Fruit fly (Drosophila melanogaster) whole organism, prepupa: ENCODE data around the gene Ptpa.

ENCODE experiments used
- Blimp-1 ChIP-seq: fragments of 200-800 bp; sonication (Bioruptor generic); optimal IDR thresholded peaks from 3 replicates; lab custom pipeline; 2017; ENCODE audit warnings: missing biosample characterization, missing genetic modification characterization, mild to moderate bottlenecking, moderate library complexity, missing genetic modification reagents
- CG10631 ChIP-seq: fragments of 200-800 bp; sonication (Bioruptor generic); optimal IDR thresholded peaks from 2 replicates; lab custom pipeline; 2016; ENCODE audit warnings: missing biosample characterization, missing genetic modification characterization
- CG10669 ChIP-seq: fragments of 200-800 bp; sonication (Bioruptor generic); optimal IDR thresholded peaks from 3 replicates; lab custom pipeline; 2018; ENCODE audit warnings: missing biosample characterization, mild to moderate bottlenecking, missing genetic modification characterization, moderate library complexity
- CG11294 ChIP-seq: fragments of 200-800 bp; sonication (Bioruptor generic); IDR thresholded peaks from 2 replicates; pipeline ENCODE4 v1.3.6; 2022; ENCODE audit warnings: missing biosample characterization, missing genetic modification characterization
- CG11762 ChIP-seq: fragments of 200-800 bp; sonication (Bioruptor generic); optimal IDR thresholded peaks from 3 replicates; lab custom pipeline; 2016; ENCODE audit warnings: missing biosample characterization, missing genetic modification characterization; ENCODE audit not compliant: insufficient read depth
- CG11902 ChIP-seq: fragments of 200-800 bp; sonication (Bioruptor generic); optimal IDR thresholded peaks from 3 replicates; lab custom pipeline; 2016; ENCODE audit warnings: missing biosample characterization, missing genetic modification characterization
- CG15336 ChIP-seq: fragments of 200-800 bp; sonication (Bioruptor generic); IDR thresholded peaks from 2 replicates; pipeline ENCODE4 v1.3.6; 2022; ENCODE audit warnings: missing biosample characterization, missing genetic modification characterization
- CG1621 ChIP-seq: fragments of 200-800 bp; sonication (Bioruptor generic); optimal IDR thresholded peaks from 3 replicates; lab custom pipeline; 2018; ENCODE audit warnings: missing biosample characterization, mild to moderate bottlenecking, missing genetic modification characterization
- CG16779 ChIP-seq: fragments of 200-800 bp; sonication (Bioruptor generic); optimal IDR thresholded peaks from 3 replicates; lab custom pipeline; 2017; ENCODE audit warnings: missing biosample characterization, mild to moderate bottlenecking, missing genetic modification characterization
- CG3032 ChIP-seq: fragments of 200-800 bp; optimal IDR thresholded peaks from 2 replicates; lab custom pipeline; 2019; ENCODE audit warnings: missing biosample characterization, mild to moderate bottlenecking, missing genetic modification characterization, moderate library complexity
- CG31627 ChIP-seq: fragments of 200-800 bp; sonication (Bioruptor generic); optimal IDR thresholded peaks from 3 replicates; lab custom pipeline; 2016; ENCODE audit warnings: missing biosample characterization, missing genetic modification characterization
- CG32006 ChIP-seq: fragments of 200-800 bp; sonication (Bioruptor generic); optimal IDR thresholded peaks from 3 replicates; lab custom pipeline; 2017; ENCODE audit warnings: missing biosample characterization, mild to moderate bottlenecking, missing genetic modification characterization
- CG3919 ChIP-seq: fragments of 200-800 bp; sonication (Bioruptor generic); optimal IDR thresholded peaks from 3 replicates; lab custom pipeline; 2016; ENCODE audit warnings: missing biosample characterization, missing genetic modification characterization
- CG4318 ChIP-seq: fragments of 200-800 bp; sonication (Bioruptor generic); optimal IDR thresholded peaks from 3 replicates; lab custom pipeline; 2017; ENCODE audit warnings: missing biosample characterization, mild to moderate bottlenecking, missing genetic modification characterization
- CG6163 ChIP-seq: fragments of 200-800 bp; sonication (Bioruptor generic); IDR thresholded peaks from 3 replicates; pipeline ENCODE4 v1.3.6; 2022; ENCODE audit warnings: missing biosample characterization, missing genetic modification characterization
- CG6276 ChIP-seq: fragments of 200-800 bp; sonication (Bioruptor generic); optimal IDR thresholded peaks from 2 replicates; lab custom pipeline; 2017; ENCODE audit warnings: missing biosample characterization, mild to moderate bottlenecking, missing genetic modification characterization
- CG6792 ChIP-seq: fragments of 200-800 bp; sonication (Bioruptor generic); optimal IDR thresholded peaks from 3 replicates; lab custom pipeline; 2016; ENCODE audit warnings: missing biosample characterization, missing genetic modification characterization
- CG6808 ChIP-seq: fragments of 200-800 bp; sonication (Bioruptor generic); optimal IDR thresholded peaks from 3 replicates; lab custom pipeline; 2017; ENCODE audit warnings: missing biosample characterization, missing genetic modification characterization, mild to moderate bottlenecking, moderate library complexity, missing genetic modification reagents
- CG6854 ChIP-seq: fragments of 200-800 bp; sonication (Bioruptor generic); optimal IDR thresholded peaks from 2 replicates; lab custom pipeline; 2017; ENCODE audit warnings: missing biosample characterization, mild to moderate bottlenecking, missing genetic modification characterization
- CG7368 ChIP-seq: fragments of 200-800 bp; sonication (Bioruptor generic); optimal IDR thresholded peaks from 3 replicates; lab custom pipeline; 2016; ENCODE audit warnings: missing biosample characterization, missing genetic modification characterization
- CG8119 ChIP-seq: fragments of 200-800 bp; sonication (Bioruptor generic); IDR thresholded peaks from 3 replicates; pipeline ENCODE4 v1.3.6; 2022; ENCODE audit warnings: missing biosample characterization, missing genetic modification characterization
- CG8319 ChIP-seq: fragments of 200-800 bp; sonication (Bioruptor generic); optimal IDR thresholded peaks from 3 replicates; lab custom pipeline; 2016; ENCODE audit warnings: missing biosample characterization, missing genetic modification characterization
- CG8632 ChIP-seq: fragments of 200-800 bp; sonication (Bioruptor generic); optimal IDR thresholded peaks from 3 replicates; lab custom pipeline; 2016; ENCODE audit warnings: missing biosample characterization, missing genetic modification characterization
- CG9139 ChIP-seq: fragments of 200-800 bp; sonication (Bioruptor generic); optimal IDR thresholded peaks from 3 replicates; lab custom pipeline; 2017; ENCODE audit warnings: missing biosample characterization, mild to moderate bottlenecking, missing genetic modification characterization
- Eip75B ChIP-seq: fragments of 200-800 bp; sonication (Bioruptor generic); optimal IDR thresholded peaks from 3 replicates; lab custom pipeline; 2016; ENCODE audit warnings: missing biosample characterization, missing genetic modification characterization
- Eip78C ChIP-seq: fragments of 200-800 bp; sonication (Bioruptor generic); peaks from one replicate; lab custom pipeline; 2016; ENCODE audit warnings: missing biosample characterization, missing genetic modification characterization
- Eip93F ChIP-seq: fragments of 200-800 bp; sonication (Bioruptor generic); optimal IDR thresholded peaks from 2 replicates; lab custom pipeline; 2016; ENCODE audit warnings: missing biosample characterization, mild to moderate bottlenecking, missing genetic modification characterization
- Ets21C ChIP-seq: fragments of 200-800 bp; sonication (Bioruptor generic); optimal IDR thresholded peaks from 3 replicates; lab custom pipeline; 2016; ENCODE audit warnings: missing biosample characterization, missing genetic modification characterization
- Ets96B ChIP-seq: fragments of 200-800 bp; optimal IDR thresholded peaks from 2 replicates; lab custom pipeline; 2019; ENCODE audit warnings: missing biosample characterization, mild to moderate bottlenecking, missing genetic modification characterization, moderate library complexity
- Gug ChIP-seq: fragments of 200-800 bp; sonication (Bioruptor generic); IDR thresholded peaks from 2 replicates; pipeline ENCODE4 v1.3.6; 2022; ENCODE audit warnings: missing biosample characterization, missing genetic modification characterization
- Hr38 ChIP-seq: sonication (Bioruptor generic); optimal IDR thresholded peaks from 2 replicates; lab custom pipeline; 2016; ENCODE audit warnings: missing biosample characterization, missing genetic modification characterization
- Hr4 ChIP-seq: fragments of 200-800 bp; sonication (Bioruptor generic); optimal IDR thresholded peaks from 3 replicates; lab custom pipeline; 2016; ENCODE audit warnings: missing biosample characterization, missing genetic modification characterization
- Lpt ChIP-seq: fragments of 200-800 bp; sonication (Bioruptor generic); optimal IDR thresholded peaks from 3 replicates; lab custom pipeline; 2016; ENCODE audit warnings: missing biosample characterization, missing genetic modification characterization
- Met ChIP-seq: fragments of 200-800 bp; sonication (Bioruptor generic); optimal IDR thresholded peaks from 3 replicates; lab custom pipeline; 2016; ENCODE audit warnings: missing biosample characterization, missing genetic modification characterization
- Smox ChIP-seq: fragments of 200-800 bp; sonication (Bioruptor generic); optimal IDR thresholded peaks from 3 replicates; lab custom pipeline; 2016; ENCODE audit warnings: missing biosample characterization, missing genetic modification characterization
- Sox102F ChIP-seq: fragments of 200-800 bp; sonication (Bioruptor generic); optimal IDR thresholded peaks from 2 replicates; lab custom pipeline; 2016; ENCODE audit warnings: missing biosample characterization, mild to moderate bottlenecking, missing genetic modification characterization
- Sox14 ChIP-seq: fragments of 200-800 bp; sonication (Bioruptor generic); optimal IDR thresholded peaks from 3 replicates; lab custom pipeline; 2016; ENCODE audit warnings: missing biosample characterization, missing genetic modification characterization
- Sox15 ChIP-seq: fragments of 200-800 bp; sonication (Bioruptor generic); optimal IDR thresholded peaks from 3 replicates; lab custom pipeline; 2016; ENCODE audit warnings: missing biosample characterization, missing genetic modification characterization
- achi ChIP-seq: fragments of 200-800 bp; sonication (Bioruptor generic); optimal IDR thresholded peaks from 3 replicates; lab custom pipeline; 2016; ENCODE audit warnings: missing biosample characterization, missing genetic modification characterization
- acj6 ChIP-seq: fragments of 200-800 bp; sonication (Bioruptor generic); optimal IDR thresholded peaks from 3 replicates; lab custom pipeline; 2016; ENCODE audit warnings: missing biosample characterization, missing genetic modification characterization
- dac ChIP-seq: fragments of 200-800 bp; sonication (Bioruptor generic); optimal IDR thresholded peaks from 2 replicates; lab custom pipeline; 2017; ENCODE audit warnings: missing biosample characterization, mild to moderate bottlenecking, missing genetic modification characterization
- eg ChIP-seq: fragments of 200-800 bp; sonication (Bioruptor generic); IDR thresholded peaks from 3 replicates; pipeline ENCODE4 v1.3.6; 2022; ENCODE audit warnings: missing biosample characterization, missing genetic modification characterization
- fd59A ChIP-seq: fragments of 200-800 bp; sonication (Bioruptor generic); optimal IDR thresholded peaks from 2 replicates; lab custom pipeline; 2017; ENCODE audit warnings: missing biosample characterization, mild to moderate bottlenecking, missing genetic modification characterization, missing genetic modification reagents
- fd85E ChIP-seq: fragments of 200-800 bp; sonication (Bioruptor generic); optimal IDR thresholded peaks from 3 replicates; lab custom pipeline; 2016; ENCODE audit warnings: missing biosample characterization, missing genetic modification characterization
- net ChIP-seq: fragments of 200-800 bp; sonication (Bioruptor generic); optimal IDR thresholded peaks from 3 replicates; lab custom pipeline; 2016; ENCODE audit warnings: missing biosample characterization, missing genetic modification characterization
- pdm3 ChIP-seq: fragments of 200-800 bp; sonication (Bioruptor generic); optimal IDR thresholded peaks from 3 replicates; lab custom pipeline; 2016; ENCODE audit warnings: missing biosample characterization, missing genetic modification characterization
- salr ChIP-seq, 2 experiments: fragments of 200-800 bp; sonication (Bioruptor generic); optimal IDR thresholded peaks; 3 replicates each; lab custom pipeline; 2016 to 2018; ENCODE audit warnings: missing biosample characterization in 2 of 2, missing genetic modification characterization in 2 of 2, mild to moderate bottlenecking in 1 of 2
- spab ChIP-seq: fragments of 200-800 bp; sonication (Bioruptor generic); optimal IDR thresholded peaks from 2 replicates; lab custom pipeline; 2017; ENCODE audit warnings: missing biosample characterization, mild to moderate bottlenecking, missing genetic modification characterization, missing genetic modification reagents
- ss ChIP-seq, 2 experiments: fragments of 200-800 bp; sonication (Bioruptor generic); optimal IDR thresholded peaks; 2 replicates in 1 of 2; 3 replicates in 1 of 2; lab custom pipeline; 2017 to 2018; ENCODE audit warnings: mild to moderate bottlenecking in 2 of 2, missing biosample characterization in 2 of 2, missing genetic modification characterization in 2 of 2, moderate library complexity in 1 of 2
- svp ChIP-seq: fragments of 200-800 bp; sonication (Bioruptor generic); peaks from one replicate; lab custom pipeline; 2016; ENCODE audit warnings: missing biosample characterization, missing genetic modification characterization
- topi ChIP-seq: fragments of 200-800 bp; sonication (Bioruptor generic); optimal IDR thresholded peaks from 3 replicates; lab custom pipeline; 2016; ENCODE audit warnings: missing biosample characterization, missing genetic modification characterization
- vri ChIP-seq: fragments of 200-800 bp; sonication (Bioruptor generic); optimal IDR thresholded peaks from 3 replicates; lab custom pipeline; 2016; ENCODE audit warnings: missing biosample characterization, mild to moderate bottlenecking, missing genetic modification characterization

Ptpa gene

DNA sequence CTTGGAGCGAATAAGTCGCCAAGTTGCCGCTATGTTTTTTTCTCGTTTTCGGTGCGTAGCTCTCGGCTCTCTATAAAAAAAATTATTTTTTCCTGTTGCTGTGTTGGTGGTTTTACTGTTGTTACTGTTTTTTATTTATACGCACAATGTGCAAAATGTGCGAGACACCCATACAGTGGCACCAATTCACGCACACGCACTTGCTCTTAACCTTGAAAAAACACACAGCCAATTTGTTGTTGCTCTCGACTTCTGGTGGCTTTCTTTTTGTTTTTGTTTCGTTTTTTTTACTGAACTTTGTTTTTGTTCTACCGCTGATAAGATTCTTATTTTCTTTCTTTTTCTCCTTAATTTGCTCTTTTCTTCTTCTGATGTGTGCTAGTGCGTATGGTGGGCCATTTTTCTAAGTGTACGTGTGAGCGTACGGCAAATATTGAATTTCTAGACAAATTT, 20.6 kb upstream of the Ptpa start:
- TF ChIP-seq Smox (GFP tag; lab: Kevin White, UChicago) (no peak), CG11902 (no peak), svp (GFP tag; lab: Kevin White, UChicago) (peak; percentile 23), fd85E (no peak), fd59A (GFP tag; lab: Kevin White, UChicago) (peak; percentile 47), Sox15 (GFP tag; lab: Kevin White, UChicago) (no peak), Blimp-1 (GFP tag; lab: Kevin White, UChicago) (no peak), net (GFP tag; lab: Kevin White, UChicago) (peak; percentile 73), Sox14 (GFP tag; lab: Kevin White, UChicago) (peak; percentile 30), Met (GFP tag; lab: Kevin White, UChicago) (no peak), Ets96B (peak; percentile 90), Eip78C (peak; percentile 86), CG6808 (GFP tag; lab: Kevin White, UChicago) (peak; percentile 91), CG16779 (peak; percentile 69), dac (GFP tag; lab: Kevin White, UChicago) (peak; percentile 31), CG8119 (GFP tag; lab: Robert Waterston, UW) (peak; percentile 56; the same call in 1 of the 3 replicates), eg (0 out of 3 replicates have a peak, but pooled peaks have one; percentile 42), Lpt (peak; percentile 61), CG11294 (GFP tag; lab: Robert Waterston, UW) (no peak), CG9139 (GFP tag; lab: Kevin White, UChicago) (peak; percentile 95), CG10669 (GFP tag; lab: Kevin White, UChicago) (peak; percentile 69), CG32006 (GFP tag; lab: Kevin White, UChicago) (peak; percentile 64), CG6854 (no peak), spab (GFP tag; lab: Kevin White, UChicago) (peak; percentile 80), CG10631 (GFP tag; lab: Kevin White, UChicago) (no peak), Eip93F (GFP tag; lab: Kevin White, UChicago) (no peak), CG6163 (peak; percentile 84; the same call in 2 of the 3 replicates), Hr4 (GFP tag; lab: Kevin White, UChicago) (peak; percentile 53), CG8319 (peak; percentile 4), Hr38 (GFP tag; lab: Kevin White, UChicago) (no peak), Eip75B (GFP tag; lab: Kevin White, UChicago) (peak; percentile 61), achi (GFP tag; lab: Kevin White, UChicago) (peak; percentile 53), CG7368 (GFP tag; lab: Kevin White, UChicago) (no peak), CG6792 (GFP tag; lab: Kevin White, UChicago) (peak; percentile 31), CG31627 (GFP tag; lab: Kevin White, UChicago) (no peak), CG15336 (GFP tag; lab: Robert Waterston, UW) (peak; percentile 63), topi (no peak), CG1621 (tag; lab: Kevin White, UChicago) (peak; percentile 81), salr (GFP tag; optimal IDR thresholded peaks at IDR 0.05; lab: Kevin White, UChicago) (peak; percentile 51 to 56), pdm3 (GFP tag; lab: Kevin White, UChicago) (no peak), Gug (no peak), vri (GFP tag; lab: Kevin White, UChicago) (no peak), CG3032 (tag; lab: Kevin White, UChicago) (peak; percentile 78), CG4318 (peak; percentile 35), CG6276 (GFP tag; lab: Kevin White, UChicago) (peak; percentile 58), CG3919 (GFP tag; lab: Kevin White, UChicago) (no peak), CG8632 (peak; percentile 35), CG11762 (GFP tag; lab: Kevin White, UChicago) (peak; percentile 58), ss (GFP tag; optimal IDR thresholded peaks at IDR 0.05; lab: Kevin White, UChicago) (peak; percentile 98 to 99), Sox102F (GFP tag; lab: Kevin White, UChicago) (no peak), Ets21C (no peak), acj6 (GFP tag; lab: Kevin White, UChicago) (peak; percentile 21)
